Worm (Caenorhabditis elegans) whole organism, early embryonic: ENCODE measurements around the gene skr-9.

Experiments used
- B0310.2 ChIP-seq: sonication (generic microtip); optimal IDR thresholded peaks from 2 replicates; lab custom pipeline; 2016; ENCODE audit warnings: mild to moderate bottlenecking, missing genetic modification characterization, missing compliant biosample characterization
- F13C5.2 ChIP-seq: sonication (generic microtip); optimal IDR thresholded peaks from 2 replicates; lab custom pipeline; 2017; ENCODE audit warnings: mild to moderate bottlenecking, missing genetic modification characterization, inconsistent platforms, missing compliant biosample characterization
- aly-1 ChIP-seq: sonication (generic microtip); optimal IDR thresholded peaks from 2 replicates; lab custom pipeline; 2016; ENCODE audit warnings: missing genetic modification characterization, missing compliant biosample characterization
- ama-1 ChIP-seq: fragments of 150-350 bp; optimal IDR thresholded peaks from 2 replicates; lab custom pipeline; 2014
- ceh-13 ChIP-seq: fragments of 200-800 bp; sonication (Bioruptor generic); optimal IDR thresholded peaks from 2 replicates; lab custom pipeline; 2018; ENCODE audit warnings: mild to moderate bottlenecking, missing genetic modification characterization, missing compliant biosample characterization
- ceh-36 ChIP-seq: sonication (generic microtip); optimal IDR thresholded peaks from 2 replicates; lab custom pipeline; 2016; ENCODE audit warnings: missing genetic modification characterization, inconsistent platforms, missing compliant biosample characterization
- ets-7 ChIP-seq: sonication (generic microtip); optimal IDR thresholded peaks from 2 replicates; lab custom pipeline; 2016; ENCODE audit warnings: missing genotype, missing genetic modification characterization, missing compliant biosample characterization
- flt-1 ChIP-seq: fragments of 200-800 bp; sonication (Bioruptor generic); IDR thresholded peaks from 2 replicates; pipeline ENCODE4 v1.3.6; 2022; ENCODE audit warnings: missing genetic modification characterization, missing compliant biosample characterization
- hmbx-1 ChIP-seq: sonication (generic microtip); optimal IDR thresholded peaks from 2 replicates; lab custom pipeline; 2016; ENCODE audit warnings: mild to moderate bottlenecking, missing genetic modification characterization, missing compliant biosample characterization
- hmg-4 ChIP-seq: fragments of 200-800 bp; sonication (Bioruptor generic); optimal IDR thresholded peaks from 2 replicates; lab custom pipeline; 2018; ENCODE audit warnings: mild to moderate bottlenecking, missing genetic modification characterization, missing compliant biosample characterization
- hnd-1 ChIP-seq: sonication (generic microtip); optimal IDR thresholded peaks from 2 replicates; lab custom pipeline; 2016; ENCODE audit warnings: missing genetic modification characterization, missing compliant biosample characterization
- pes-1 ChIP-seq: fragments of 200-800 bp; sonication (Bioruptor generic); IDR thresholded peaks from 2 replicates; pipeline ENCODE4 v1.3.6; 2022; ENCODE audit warnings: missing genetic modification reagents, missing genetic modification characterization, missing compliant biosample characterization
- scrt-1 ChIP-seq: fragments of 200-800 bp; sonication (Bioruptor generic); IDR thresholded peaks from 2 replicates; pipeline ENCODE4 v1.3.6; 2022; ENCODE audit warnings: missing genetic modification characterization, missing compliant biosample characterization
- sea-1 ChIP-seq: fragments of 200-800 bp; sonication (Bioruptor generic); conservative IDR thresholded peaks from 2 replicates; pipeline ENCODE4 v1.3.6; 2022; ENCODE audit warnings: missing genetic modification characterization, missing compliant biosample characterization
- tbx-11 ChIP-seq: fragments of 200-800 bp; sonication (Bioruptor generic); IDR thresholded peaks from 2 replicates; pipeline ENCODE4 v1.3.6; 2022; ENCODE audit warnings: missing genetic modification characterization, missing compliant biosample characterization
- tbx-37 ChIP-seq: fragments of 200-800 bp; sonication (Bioruptor generic); conservative IDR thresholded peaks from 2 replicates; pipeline ENCODE4 v1.3.6; 2022; ENCODE audit warnings: missing genetic modification reagents, missing genetic modification characterization, missing compliant biosample characterization
- tra-4 ChIP-seq: sonication (generic microtip); optimal IDR thresholded peaks from 2 replicates; lab custom pipeline; 2017; ENCODE audit warnings: missing genetic modification characterization, missing compliant biosample characterization

The skr-9 gene

ce11 chrIV:17179565-17179964 is 16.2 kb downstream of the skr-9 start:
- TF ChIP-seq flt-1 (GFP tag; lab: Robert Waterston, UW) (no peak), ceh-13 (GFP tag; lab: Kevin White, UChicago) (no peak), hmg-4 (GFP tag; lab: Kevin White, UChicago) (no peak), hmbx-1 (no peak), tbx-11 (GFP tag; lab: Robert Waterston, UW) (no peak)

- TF ChIP-seq scrt-1 (GFP tag; lab: Robert Waterston, UW) = no peak
- no peak for TF ChIP-seq tbx-37
- TF ChIP-seq aly-1 = no peak
- TF ChIP-seq flt-1 (GFP tag; lab: Robert Waterston, UW) = no peak
Measured at ce11 chrIV:17183032-17183608, 19.7 kb downstream of the skr-9 start.

ce11 chrIV:17183629-17184028 is 20.3 kb downstream of the skr-9 start, which contains the start of gene col-138:
Gene col-138 (minus strand): TSS chrIV:17183729.
- no peak for TF ChIP-seq aly-1
- no peak for TF ChIP-seq ama-1 (lab: Kevin White, UChicago)
- TF ChIP-seq pes-1 (GFP tag; lab: Robert Waterston, UW) = no peak
- TF ChIP-seq ets-7 (tag; lab: Kevin White, UChicago) = no peak
- no peak for TF ChIP-seq sea-1
- no peak for TF ChIP-seq tbx-11 (GFP tag; lab: Robert Waterston, UW)
- no peak for TF ChIP-seq tbx-37
- TF ChIP-seq ceh-13 (GFP tag; lab: Kevin White, UChicago) = no peak
- TF ChIP-seq F13C5.2 = no peak
- TF ChIP-seq hnd-1 (tag; lab: Kevin White, UChicago) = no peak
- no peak for TF ChIP-seq tra-4
- TF ChIP-seq scrt-1 (GFP tag; lab: Robert Waterston, UW) = no peak
- no peak for TF ChIP-seq hmg-4 (GFP tag; lab: Kevin White, UChicago)
- no peak for TF ChIP-seq B0310.2 (tag; lab: Kevin White, UChicago)
- TF ChIP-seq hmbx-1 = no peak

- no peak for TF ChIP-seq hnd-1 (tag; lab: Kevin White, UChicago)
- no peak for TF ChIP-seq hmg-4 (GFP tag; lab: Kevin White, UChicago)
Measured at ce11 chrIV:17189193-17189592, 25.8 kb downstream of the skr-9 start.

- no peak for TF ChIP-seq tbx-11 (GFP tag; lab: Robert Waterston, UW)
- no peak for TF ChIP-seq aly-1
- TF ChIP-seq ceh-36 (tag; lab: Kevin White, UChicago) = no peak
- TF ChIP-seq B0310.2 (tag; lab: Kevin White, UChicago) = no peak
- TF ChIP-seq tra-4 = no peak
- TF ChIP-seq ceh-13 (GFP tag; lab: Kevin White, UChicago) = no peak
- no peak for TF ChIP-seq hmbx-1
- TF ChIP-seq tbx-37 = no peak
- TF ChIP-seq F13C5.2 = no peak
Measured at ce11 chrIV:17191791-17192190, 28.4 kb downstream of the skr-9 start, which contains the start of gene flp-17. Gene flp-17 (minus strand): TSS chrIV:17191891.

ce11 chrIV:17193491-17193890 is 30.1 kb downstream of the skr-9 start:
- no peak for TF ChIP-seq ceh-13 (GFP tag; lab: Kevin White, UChicago)
- no peak for TF ChIP-seq tbx-37
- TF ChIP-seq sea-1 = no peak
- TF ChIP-seq B0310.2 (tag; lab: Kevin White, UChicago) = no peak
- no peak for TF ChIP-seq ceh-36 (tag; lab: Kevin White, UChicago)
- TF ChIP-seq hmg-4 (GFP tag; lab: Kevin White, UChicago) = no peak
- no peak for TF ChIP-seq pes-1 (GFP tag; lab: Robert Waterston, UW)
- TF ChIP-seq flt-1 (GFP tag; lab: Robert Waterston, UW) = no peak

ce11 chrIV:17199706-17200105 is 36.3 kb downstream of the skr-9 start:
- TF ChIP-seq hmbx-1 (no peak), tra-4 (no peak), flt-1 (GFP tag; lab: Robert Waterston, UW) (no peak)

- no peak for TF ChIP-seq hmg-4 (GFP tag; lab: Kevin White, UChicago)
- TF ChIP-seq hmbx-1 = no peak
- TF ChIP-seq B0310.2 (tag; lab: Kevin White, UChicago) = no peak
- TF ChIP-seq tra-4 = no peak
- TF ChIP-seq flt-1 (GFP tag; lab: Robert Waterston, UW) = no peak
- TF ChIP-seq ets-7 (tag; lab: Kevin White, UChicago) = no peak
- no peak for TF ChIP-seq ceh-36 (tag; lab: Kevin White, UChicago)
- TF ChIP-seq tbx-11 (GFP tag; lab: Robert Waterston, UW) = no peak
- no peak for TF ChIP-seq ama-1 (lab: Kevin White, UChicago)
- no peak for TF ChIP-seq scrt-1 (GFP tag; lab: Robert Waterston, UW)
- no peak for TF ChIP-seq pes-1 (GFP tag; lab: Robert Waterston, UW)
- TF ChIP-seq tbx-37 = no peak
- TF ChIP-seq hnd-1 (tag; lab: Kevin White, UChicago) = no peak
- TF ChIP-seq ceh-13 (GFP tag; lab: Kevin White, UChicago) = no peak
- no peak for TF ChIP-seq F13C5.2
- no peak for TF ChIP-seq sea-1
- no peak for TF ChIP-seq aly-1
Measured at ce11 chrIV:17206745-17207144, 43.4 kb downstream of the skr-9 start, which contains the start of gene cnnm-1. Gene cnnm-1 (minus strand): TSS chrIV:17206845.

- no peak for TF ChIP-seq flt-1 (GFP tag; lab: Robert Waterston, UW)
- TF ChIP-seq tra-4 = no peak
Measured at ce11 chrIV:17207864-17208263, 44.5 kb downstream of the skr-9 start.
